Fruit fly (Drosophila melanogaster): ENCODE data around the gene Cnep1r1.

The Cnep1r1 gene

dm6 chrX:22945021-22945420 lies at the start of gene Cnep1r1:
Cnep1r1 (plus strand) TSS chrX:22945321.
- TF ChIP-seq Crg-1 (GFP tag; optimal IDR thresholded peaks at IDR 0.05) = no peak
- no peak for TF ChIP-seq CG12768 (GFP tag; optimal IDR thresholded peaks at IDR 0.05)
- no peak for TF ChIP-seq Clk (GFP tag; optimal IDR thresholded peaks at IDR 0.05)
- TF ChIP-seq toe (GFP tag; optimal IDR thresholded peaks at IDR 0.05) = no peak
- TF ChIP-seq CG14711 (tag; optimal IDR thresholded peaks at IDR 0.05) = no peak
- no peak for TF ChIP-seq tj (GFP tag; optimal IDR thresholded peaks at IDR 0.05)
- no peak for TF ChIP-seq bab1 (GFP tag; optimal IDR thresholded peaks at IDR 0.05)

- TF ChIP-seq CG12768 (GFP tag; optimal IDR thresholded peaks at IDR 0.05) = no peak
- no peak for TF ChIP-seq cic (GFP tag; optimal IDR thresholded peaks at IDR 0.05)
- TF ChIP-seq CG33017 (tag; optimal IDR thresholded peaks at IDR 0.05) = no peak
- no peak for TF ChIP-seq Mnt (GFP tag; optimal IDR thresholded peaks at IDR 0.05)
Measured at dm6 chrX:22917886-22918285, 27.2 kb upstream of the Cnep1r1 start.

- TF ChIP-seq tj (GFP tag; optimal IDR thresholded peaks at IDR 0.05) (no peak), CG5204 (GFP tag; optimal IDR thresholded peaks at IDR 0.05) (no peak), CG11617 (GFP tag; optimal IDR thresholded peaks at IDR 0.05) (no peak), CG33017 (tag; optimal IDR thresholded peaks at IDR 0.05) (no peak), toe (GFP tag; optimal IDR thresholded peaks at IDR 0.05) (no peak), Mnt (GFP tag; optimal IDR thresholded peaks at IDR 0.05) (no peak), cnc (optimal IDR thresholded peaks at IDR 0.05) (no peak), Hr96 (GFP tag; optimal IDR thresholded peaks at IDR 0.05) (no peak), Crg-1 (GFP tag; optimal IDR thresholded peaks at IDR 0.05) (no peak), CG12768 (GFP tag; optimal IDR thresholded peaks at IDR 0.05) (no peak), kay (GFP tag; ENCODE audit: borderline replicate concordance) (no peak), CG1620 (GFP tag; optimal IDR thresholded peaks at IDR 0.05) (no peak), Clk (GFP tag; optimal IDR thresholded peaks at IDR 0.05) (no peak)
Measured at dm6 chrX:22959991-22960390, 14.9 kb downstream of the Cnep1r1 start, which contains the start of gene CG40486. CG40486 (minus strand) TSS chrX:22960091.

- TF ChIP-seq Clk (GFP tag; optimal IDR thresholded peaks at IDR 0.05) (no peak), bab1 (GFP tag; optimal IDR thresholded peaks at IDR 0.05) (no peak)
Measured at dm6 chrX:22962260-22962659, 17.1 kb downstream of the Cnep1r1 start, which contains the start of gene CG40485. CG40485 (minus strand) TSS chrX:22962360.

dm6 chrX:22981508-22981907 lies 36.4 kb downstream of the Cnep1r1 start:
- no peak for TF ChIP-seq CG1620 (GFP tag; optimal IDR thresholded peaks at IDR 0.05)
- TF ChIP-seq tj (GFP tag; optimal IDR thresholded peaks at IDR 0.05) = no peak
- no peak for TF ChIP-seq cic (GFP tag; optimal IDR thresholded peaks at IDR 0.05)
